Worm (Caenorhabditis elegans): ENCODE results near the gene srh-266.

srh-266 gene

DNA sequence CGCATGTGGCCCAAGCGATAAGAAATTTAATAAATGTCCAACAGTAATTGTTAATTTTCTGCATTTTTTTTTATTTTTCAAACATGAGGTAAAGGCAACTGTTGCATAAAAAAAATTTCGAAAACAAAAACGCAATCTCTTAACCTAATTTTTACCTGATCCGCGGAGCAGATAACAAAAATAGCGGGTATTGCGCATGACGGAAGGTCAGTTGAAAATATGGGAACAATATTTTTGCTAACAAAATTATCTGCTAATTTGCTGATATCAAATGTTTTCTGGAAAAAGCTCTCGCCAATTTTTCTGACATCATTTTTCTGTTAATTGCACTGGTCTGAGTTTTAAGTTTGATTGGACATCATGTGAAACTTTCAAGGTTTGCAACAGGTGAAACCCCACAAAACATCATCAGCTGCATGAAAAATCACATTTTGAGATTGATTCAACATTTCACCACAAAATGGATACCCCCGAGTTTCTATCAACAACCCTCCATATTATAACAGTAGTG, at the start of gene srh-266, which contains the start of gene F31F4.11:
TSS of gene srh-266 (plus strand) at position 461 of the 511 bp plus-strand sequence.
TSS of gene F31F4.11 (minus strand) at position 101 of the 511 bp plus-strand sequence.
- TF ChIP-seq crh-2 (tag; optimal IDR thresholded peaks at IDR 0.05) (no peak), mdl-1 (tag; optimal IDR thresholded peaks at IDR 0.05) (no peak), nhr-21 (tag; optimal IDR thresholded peaks at IDR 0.05) (no peak), egl-27 (tag; optimal IDR thresholded peaks at IDR 0.05) (no peak), nhr-129 (tag; optimal IDR thresholded peaks at IDR 0.05) (no peak), sma-9 (GFP tag; optimal IDR thresholded peaks at IDR 0.05) (no peak), sma-9 (tag; optimal IDR thresholded peaks at IDR 0.05) (no peak), unc-62 (GFP tag; optimal IDR thresholded peaks at IDR 0.05) (no peak), zag-1 (tag; optimal IDR thresholded peaks at IDR 0.05) (no peak), unc-39 (tag; optimal IDR thresholded peaks at IDR 0.05) (no peak), gmeb-1 (tag; optimal IDR thresholded peaks at IDR 0.05) (no peak), alr-1 (tag; optimal IDR thresholded peaks at IDR 0.05) (no peak), elt-1 (tag; optimal IDR thresholded peaks at IDR 0.05) (no peak), lin-39 (tag; optimal IDR thresholded peaks at IDR 0.05) (no peak), nhr-11 (tag; optimal IDR thresholded peaks at IDR 0.05) (no peak), ztf-4 (tag; optimal IDR thresholded peaks at IDR 0.05) (no peak)

DNA sequence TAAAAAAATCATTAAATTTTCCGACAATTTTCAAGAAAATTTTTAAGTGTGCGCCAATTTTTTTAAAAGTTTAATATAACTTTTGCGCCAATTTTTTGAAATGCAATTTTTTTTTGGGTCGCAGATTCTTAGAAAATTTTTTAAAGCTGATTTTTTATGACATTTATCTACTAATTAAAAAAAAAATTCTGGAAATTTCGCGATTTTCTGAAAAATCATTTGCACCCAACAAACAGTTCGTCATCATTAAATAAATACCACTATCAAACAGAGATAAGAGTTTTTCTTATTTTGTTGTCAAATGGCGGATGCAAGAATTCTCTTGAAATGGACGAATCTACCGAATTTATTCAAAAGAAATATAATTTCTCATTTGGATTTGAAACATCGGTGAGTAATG, 49.3 kb upstream of the srh-266 start, which contains the start of gene F48G7.13:
TSS of gene F48G7.13 (plus strand) at position 301 of the 400 bp plus-strand sequence.
- TF ChIP-seq R02D3.7 (tag; optimal IDR thresholded peaks at IDR 0.05), result no peak
- no peak for TF ChIP-seq nhr-21 (tag; optimal IDR thresholded peaks at IDR 0.05)
- TF ChIP-seq zag-1 (tag; optimal IDR thresholded peaks at IDR 0.05), result no peak
- TF ChIP-seq ama-1 (optimal IDR thresholded peaks at IDR 0.05), result no peak
- no peak for TF ChIP-seq unc-55 (GFP tag; optimal IDR thresholded peaks at IDR 0.05)
- peak; percentile 49 for TF ChIP-seq fos-1 (tag; optimal IDR thresholded peaks at IDR 0.05)
- TF ChIP-seq alr-1 (tag; optimal IDR thresholded peaks at IDR 0.05), result no peak

DNA sequence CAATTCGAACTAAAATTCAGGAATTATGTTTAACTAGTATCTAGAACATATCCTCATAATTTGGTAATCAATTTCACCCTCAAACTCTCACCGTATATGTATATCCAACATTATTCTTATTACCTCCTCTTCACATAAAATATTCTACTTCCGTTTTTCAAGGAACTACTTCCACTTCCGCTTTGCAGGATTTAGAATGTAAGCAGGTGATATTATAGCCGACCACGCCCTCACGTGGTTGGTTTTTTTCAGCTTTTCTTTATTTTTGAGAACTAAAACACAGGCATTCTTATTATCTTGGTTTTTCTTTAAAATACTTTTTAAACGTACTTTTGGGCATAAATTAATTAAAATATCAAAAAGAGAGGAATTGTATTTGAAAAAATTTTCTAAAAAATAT, 46.7 kb upstream of the srh-266 start:
- no peak for TF ChIP-seq lin-11 (tag; optimal IDR thresholded peaks at IDR 0.05)
- TF ChIP-seq lsy-2 (tag; optimal IDR thresholded peaks at IDR 0.05), result peak in 1 of 2 experiments; percentile 29
- TF ChIP-seq sma-9 (GFP tag; optimal IDR thresholded peaks at IDR 0.05), result peak; percentile 15
- TF ChIP-seq sma-9 (tag; optimal IDR thresholded peaks at IDR 0.05), result no peak
- peak; percentile 5 for TF ChIP-seq C34F6.9 (tag; optimal IDR thresholded peaks at IDR 0.05)

DNA sequence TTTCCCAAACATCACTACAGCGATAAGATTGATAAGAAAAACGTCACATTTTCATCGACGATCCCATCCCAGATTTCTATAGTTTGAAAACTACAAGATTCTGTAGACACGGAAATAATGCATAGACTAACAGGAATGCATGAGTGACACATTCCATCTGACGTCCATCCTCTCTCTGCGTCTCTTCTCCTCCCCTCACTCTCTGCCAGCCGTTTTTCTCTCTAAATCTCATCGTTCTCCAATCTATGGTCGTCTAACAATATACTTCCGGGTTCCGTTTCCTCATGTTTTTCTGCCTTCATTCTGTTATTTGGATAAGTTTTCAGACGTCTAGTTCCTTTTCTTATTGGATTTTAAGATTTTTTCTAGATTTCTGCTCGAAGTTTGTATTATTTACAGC, 45.5 kb upstream of the srh-266 start, which contains the start of gene F48G7.4:
TSS of gene F48G7.4 (plus strand) at position 400 of the 400 bp plus-strand sequence.
- TF ChIP-seq lin-39 (tag; optimal IDR thresholded peaks at IDR 0.05) (no peak), nhr-10 (tag; optimal IDR thresholded peaks at IDR 0.05) (no peak), R02D3.7 (tag; optimal IDR thresholded peaks at IDR 0.05) (no peak), ztf-4 (tag; optimal IDR thresholded peaks at IDR 0.05) (peak; percentile 25), sem-4 (tag; optimal IDR thresholded peaks at IDR 0.05) (peak; percentile 51), ZK546.5 (tag; optimal IDR thresholded peaks at IDR 0.05) (no peak), zag-1 (tag; optimal IDR thresholded peaks at IDR 0.05) (peak; percentile 84), snpc-4 (tag; optimal IDR thresholded peaks at IDR 0.05) (peak; percentile 32), aly-2 (tag; optimal IDR thresholded peaks at IDR 0.05) (no peak), unc-62 (GFP tag; optimal IDR thresholded peaks at IDR 0.05) (peak; percentile 58), nhr-6 (tag; optimal IDR thresholded peaks at IDR 0.05) (peak; percentile 87), blmp-1 (tag; optimal IDR thresholded peaks at IDR 0.05; ENCODE audit: insufficient read depth) (no peak), mdl-1 (tag; optimal IDR thresholded peaks at IDR 0.05) (peak; percentile 32 to 50), lin-11 (tag; optimal IDR thresholded peaks at IDR 0.05) (no peak), alr-1 (tag; optimal IDR thresholded peaks at IDR 0.05) (no peak), lsy-2 (tag; optimal IDR thresholded peaks at IDR 0.05) (peak in 1 of 2 experiments; percentile 83), nhr-11 (tag; optimal IDR thresholded peaks at IDR 0.05) (no peak), ceh-16 (tag; optimal IDR thresholded peaks at IDR 0.05) (no peak), peb-1 (tag; optimal IDR thresholded peaks at IDR 0.05) (no peak), ztf-11 (tag; optimal IDR thresholded peaks at IDR 0.05) (no peak), sma-3 (GFP tag; optimal IDR thresholded peaks at IDR 0.05) (peak; percentile 1), elt-1 (tag; optimal IDR thresholded peaks at IDR 0.05) (no peak), skn-1 (tag; optimal IDR thresholded peaks at IDR 0.05) (no peak), unc-55 (GFP tag; optimal IDR thresholded peaks at IDR 0.05) (peak; percentile 92), gmeb-1 (tag; optimal IDR thresholded peaks at IDR 0.05) (peak; percentile 8), egl-27 (tag; optimal IDR thresholded peaks at IDR 0.05) (peak; percentile 82), nhr-25 (tag; optimal IDR thresholded peaks at IDR 0.05) (peak; percentile 51), ztf-1 (GFP tag; conservative IDR thresholded peaks at IDR 0.05) (no peak), elt-3 (tag; optimal IDR thresholded peaks at IDR 0.05) (no peak), mbf-1 (tag; optimal IDR thresholded peaks at IDR 0.05) (no peak), crh-2 (tag; optimal IDR thresholded peaks at IDR 0.05) (peak; percentile 67), sma-9 (GFP tag; optimal IDR thresholded peaks at IDR 0.05) (peak; percentile 91), sma-9 (tag; optimal IDR thresholded peaks at IDR 0.05) (no peak), F13H6.1 (tag; optimal IDR thresholded peaks at IDR 0.05) (peak; percentile 74), nhr-129 (tag; optimal IDR thresholded peaks at IDR 0.05) (peak; percentile 67), ceh-82 (tag; optimal IDR thresholded peaks at IDR 0.05) (no peak), lin-13 (GFP tag; optimal IDR thresholded peaks at IDR 0.05) (peak; percentile 44), ama-1 (optimal IDR thresholded peaks at IDR 0.05) (no peak), nhr-12 (tag; optimal IDR thresholded peaks at IDR 0.05) (no peak), unc-39 (tag; optimal IDR thresholded peaks at IDR 0.05) (no peak), nhr-77 (tag; optimal IDR thresholded peaks at IDR 0.05) (no peak), mab-5 (tag; optimal IDR thresholded peaks at IDR 0.05) (peak; percentile 8)

Measured in whole organism, L2 larva.